Worm (Caenorhabditis elegans) whole organism, early embryonic: ENCODE data around the gene nas-11.

Experiments
- aly-1 ChIP-seq: sonication (generic microtip); optimal IDR thresholded peaks from 2 replicates; lab custom pipeline; 2016; ENCODE audit warnings: missing genetic modification characterization, missing compliant biosample characterization
- ama-1 ChIP-seq: fragments of 150-350 bp; optimal IDR thresholded peaks from 2 replicates; lab custom pipeline; 2014
- ceh-13 ChIP-seq: fragments of 200-800 bp; sonication (Bioruptor generic); optimal IDR thresholded peaks from 2 replicates; lab custom pipeline; 2018; ENCODE audit warnings: mild to moderate bottlenecking, missing genetic modification characterization, missing compliant biosample characterization
- ceh-36 ChIP-seq: sonication (generic microtip); optimal IDR thresholded peaks from 2 replicates; lab custom pipeline; 2016; ENCODE audit warnings: missing genetic modification characterization, inconsistent platforms, missing compliant biosample characterization
- hnd-1 ChIP-seq: sonication (generic microtip); optimal IDR thresholded peaks from 2 replicates; lab custom pipeline; 2016; ENCODE audit warnings: missing genetic modification characterization, missing compliant biosample characterization
- sea-1 ChIP-seq: fragments of 200-800 bp; sonication (Bioruptor generic); conservative IDR thresholded peaks from 2 replicates; pipeline ENCODE4 v1.3.6; 2022; ENCODE audit warnings: missing genetic modification characterization, missing compliant biosample characterization
- tbx-37 ChIP-seq: fragments of 200-800 bp; sonication (Bioruptor generic); conservative IDR thresholded peaks from 2 replicates; pipeline ENCODE4 v1.3.6; 2022; ENCODE audit warnings: missing genetic modification reagents, missing genetic modification characterization, missing compliant biosample characterization
- tra-4 ChIP-seq: sonication (generic microtip); optimal IDR thresholded peaks from 2 replicates; lab custom pipeline; 2017; ENCODE audit warnings: missing genetic modification characterization, missing compliant biosample characterization

DNA sequence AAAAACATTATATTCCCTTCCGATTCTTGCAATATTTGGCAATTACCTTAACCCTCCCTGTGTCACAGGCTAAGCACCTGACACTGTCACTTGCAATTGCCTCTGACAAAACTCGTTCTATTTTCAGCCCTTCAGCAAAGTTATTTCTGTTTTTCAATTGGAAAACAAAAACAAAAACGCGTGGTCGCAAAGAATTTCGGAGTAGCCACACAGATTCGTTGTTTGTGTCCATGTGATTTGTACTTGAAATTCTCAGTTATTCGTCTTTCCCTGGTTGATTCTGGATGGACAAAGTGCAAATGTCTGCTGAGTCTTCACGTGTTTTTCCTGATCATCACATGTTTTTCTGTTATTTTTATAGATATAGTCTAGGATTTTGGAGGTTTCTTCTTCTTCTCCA, 22.1 kb downstream of the nas-11 start:
- TF ChIP-seq ama-1 (lab: Kevin White, UChicago) (no peak), ceh-36 (no peak), hnd-1 (no peak), ceh-13 (GFP tag; lab: Kevin White, UChicago) (no peak), aly-1 (tag; lab: Kevin White, UChicago) (no peak), tbx-37 (GFP tag; lab: Robert Waterston, UW) (no peak), tra-4 (tag; lab: Kevin White, UChicago) (no peak), sea-1 (no peak)
